Fruit fly (Drosophila melanogaster) whole organism, embryonic: ENCODE results near the gene CLS.

ENCODE experiments used
- Abd-B ChIP-seq: fragments of 200-800 bp; sonication (Bioruptor generic); optimal IDR thresholded peaks from 2 replicates; lab custom pipeline; 2018; ENCODE audit warnings: missing biosample characterization, mild to moderate bottlenecking, missing genetic modification characterization, moderate library complexity
- B-H1 ChIP-seq: fragments of 200-800 bp; sonication (Bioruptor generic); IDR thresholded peaks from 3 replicates; pipeline ENCODE4 v1.3.6; 2022; ENCODE audit warnings: missing biosample characterization, missing genetic modification characterization
- BEAF-32 ChIP-seq: fragments of 200-800 bp; sonication (Bioruptor generic); optimal IDR thresholded peaks from 3 replicates; lab custom pipeline; 2017; ENCODE audit warnings: missing biosample characterization, missing genetic modification characterization, mild to moderate bottlenecking, moderate library complexity, missing genetic modification reagents
- CG10321 ChIP-seq: fragments of 200-800 bp; sonication (Bioruptor generic); IDR thresholded peaks from 2 replicates; pipeline ENCODE4 v1.3.6; 2022; ENCODE audit warnings: missing biosample characterization, missing genetic modification characterization
- CG11085 ChIP-seq: fragments of 200-800 bp; sonication (Bioruptor generic); IDR thresholded peaks from 2 replicates; pipeline ENCODE4 v1.3.6; 2022; ENCODE audit warnings: missing biosample characterization, missing genetic modification characterization
- CG11695 ChIP-seq: fragments of 200-800 bp; sonication (Bioruptor generic); IDR thresholded peaks from 3 replicates; pipeline ENCODE4 v1.3.6; 2022; ENCODE audit warnings: missing biosample characterization, missing genetic modification characterization
- CG11723 ChIP-seq: fragments of 200-800 bp; sonication (Bioruptor generic); optimal IDR thresholded peaks from 2 replicates; lab custom pipeline; 2017; ENCODE audit warnings: missing biosample characterization, mild to moderate bottlenecking, missing genetic modification characterization
- CG12071 ChIP-seq: fragments of 200-800 bp; sonication (Bioruptor generic); optimal IDR thresholded peaks from 3 replicates; lab custom pipeline; 2018; ENCODE audit warnings: missing biosample characterization, mild to moderate bottlenecking, missing genetic modification characterization
- CG12942 ChIP-seq: fragments of 200-800 bp; sonication (Bioruptor generic); optimal IDR thresholded peaks from 3 replicates; lab custom pipeline; 2016; ENCODE audit warnings: missing biosample characterization, missing genetic modification characterization
- CG15073 ChIP-seq: fragments of 200-800 bp; sonication (Bioruptor generic); optimal IDR thresholded peaks from 2 replicates; lab custom pipeline; 2016; ENCODE audit warnings: missing biosample characterization, missing genetic modification characterization
- CG15479 ChIP-seq: fragments of 200-800 bp; sonication (Bioruptor generic); optimal IDR thresholded peaks from 3 replicates; lab custom pipeline; 2019; ENCODE audit warnings: missing biosample characterization, mild to moderate bottlenecking, missing genetic modification characterization, moderate library complexity
- CG18262 ChIP-seq: fragments of 200-800 bp; optimal IDR thresholded peaks from 3 replicates; lab custom pipeline; 2019; ENCODE audit warnings: missing biosample characterization, mild to moderate bottlenecking, missing genetic modification characterization, moderate library complexity
- CG18764 ChIP-seq: fragments of 200-800 bp; sonication (Bioruptor generic); optimal IDR thresholded peaks from 3 replicates; lab custom pipeline; 2016; ENCODE audit warnings: missing biosample characterization, missing genetic modification characterization
- CG2889 ChIP-seq: fragments of 200-800 bp; sonication (Bioruptor generic); IDR thresholded peaks from 3 replicates; pipeline ENCODE4 v1.3.6; 2022; ENCODE audit warnings: missing biosample characterization, missing genetic modification characterization
- CG3065 ChIP-seq: fragments of 200-800 bp; sonication (Bioruptor generic); optimal IDR thresholded peaks from 2 replicates; lab custom pipeline; 2016; ENCODE audit warnings: missing biosample characterization, missing genetic modification characterization
- CG31224 ChIP-seq: fragments of 200-800 bp; sonication (Bioruptor generic); IDR thresholded peaks from 2 replicates; pipeline ENCODE4 v1.3.6; 2022; ENCODE audit warnings: missing biosample characterization, missing genetic modification characterization
- CG3281 ChIP-seq: fragments of 200-800 bp; sonication (Bioruptor generic); optimal IDR thresholded peaks from 3 replicates; lab custom pipeline; 2017; ENCODE audit warnings: missing biosample characterization, mild to moderate bottlenecking, missing genetic modification characterization
- CG33213 ChIP-seq: fragments of 200-800 bp; sonication (Bioruptor generic); optimal IDR thresholded peaks from 3 replicates; lab custom pipeline; 2016; ENCODE audit warnings: missing biosample characterization, missing genetic modification characterization
- CG3847 ChIP-seq: fragments of 200-800 bp; sonication (Bioruptor generic); IDR thresholded peaks from 2 replicates; pipeline ENCODE4 v1.3.6; 2022; ENCODE audit warnings: missing biosample characterization, missing genetic modification characterization
- CG6791 ChIP-seq: fragments of 200-800 bp; sonication (Bioruptor generic); IDR thresholded peaks from 3 replicates; pipeline ENCODE4 v1.3.6; 2022; ENCODE audit warnings: missing biosample characterization, missing genetic modification characterization; ENCODE audit not compliant: partially characterized antibody
- CG7987 ChIP-seq: fragments of 200-800 bp; sonication (Bioruptor generic); optimal IDR thresholded peaks from 2 replicates; lab custom pipeline; 2018; ENCODE audit warnings: missing biosample characterization, mild to moderate bottlenecking, missing genetic modification characterization, moderate library complexity
- CG8359 ChIP-seq: fragments of 200-800 bp; sonication (Bioruptor generic); optimal IDR thresholded peaks from 2 replicates; lab custom pipeline; 2017; ENCODE audit warnings: missing biosample characterization, mild to moderate bottlenecking, missing genetic modification characterization, borderline replicate concordance
- CkIIα-i1 ChIP-seq: fragments of 200-800 bp; sonication (Bioruptor generic); IDR thresholded peaks from 2 replicates; pipeline ENCODE4 v1.3.6; 2022; ENCODE audit warnings: missing biosample characterization, missing genetic modification characterization
- CrebB ChIP-seq: fragments of 200-800 bp; sonication (Bioruptor generic); optimal IDR thresholded peaks from 3 replicates; lab custom pipeline; 2018; ENCODE audit warnings: missing biosample characterization, mild to moderate bottlenecking, missing genetic modification characterization
- D19B ChIP-seq: fragments of 200-800 bp; sonication (Bioruptor generic); optimal IDR thresholded peaks from 2 replicates; lab custom pipeline; 2017; ENCODE audit warnings: missing biosample characterization, mild to moderate bottlenecking, missing genetic modification characterization
- Dad ChIP-seq: fragments of 200-800 bp; sonication (Bioruptor generic); optimal IDR thresholded peaks from 3 replicates; lab custom pipeline; 2016; ENCODE audit warnings: missing biosample characterization, missing genetic modification characterization
- Dek ChIP-seq: fragments of 200-800 bp; sonication (Bioruptor generic); optimal IDR thresholded peaks from 3 replicates; lab custom pipeline; 2019; ENCODE audit warnings: missing biosample characterization, mild to moderate bottlenecking, missing genetic modification characterization, moderate library complexity
- E2f2 ChIP-seq: fragments of 200-800 bp; sonication (Bioruptor generic); IDR thresholded peaks from 2 replicates; pipeline ENCODE4 v1.3.6; 2022; ENCODE audit warnings: missing biosample characterization, missing genetic modification characterization
- Lpt ChIP-seq: fragments of >200 bp; optimal IDR thresholded peaks from 2 replicates; lab custom pipeline; 2018; ENCODE audit warnings: missing biosample characterization, missing genetic modification characterization
- Mes4 ChIP-seq: fragments of 200-800 bp; sonication (Bioruptor generic); optimal IDR thresholded peaks from 2 replicates; lab custom pipeline; 2016; ENCODE audit warnings: missing biosample characterization, missing genetic modification characterization
- NK7.1 ChIP-seq: fragments of 200-800 bp; sonication (Bioruptor generic); optimal IDR thresholded peaks from 3 replicates; lab custom pipeline; 2016; ENCODE audit warnings: missing biosample characterization, missing genetic modification characterization
- Ssrp ChIP-seq: fragments of 200-800 bp; sonication (Bioruptor generic); optimal IDR thresholded peaks from 2 replicates; lab custom pipeline; 2018; ENCODE audit warnings: missing biosample characterization, mild to moderate bottlenecking, missing genetic modification characterization, moderate library complexity
- amos ChIP-seq: fragments of 200-800 bp; sonication (Bioruptor generic); IDR thresholded peaks from 2 replicates; pipeline ENCODE4 v1.3.6; 2022; ENCODE audit warnings: missing biosample characterization, missing genetic modification characterization; ENCODE audit not compliant: partially characterized antibody
- bsh ChIP-seq, 2 experiments: fragments of 200-800 bp; sonication (Bioruptor generic); optimal IDR thresholded peaks; 2 replicates each; lab custom pipeline; 2017 to 2018; ENCODE audit warnings: mild to moderate bottlenecking in 2 of 2, missing biosample characterization in 2 of 2, missing genetic modification characterization in 2 of 2, moderate library complexity in 1 of 2
- chn ChIP-seq: fragments of 200-800 bp; sonication (Bioruptor generic); optimal IDR thresholded peaks from 2 replicates; lab custom pipeline; 2016; ENCODE audit warnings: missing biosample characterization, missing genetic modification characterization
- dpn ChIP-seq, 2 experiments: fragments of 200-800 bp; sonication (Bioruptor generic); optimal IDR thresholded peaks; 3 replicates each; lab custom pipeline; 2016; ENCODE audit warnings: missing biosample characterization in 2 of 2, missing genetic modification characterization in 2 of 2
- exex ChIP-seq: fragments of 200-800 bp; sonication (Bioruptor generic); optimal IDR thresholded peaks from 4 replicates; lab custom pipeline; 2018; ENCODE audit warnings: missing biosample characterization, mild to moderate bottlenecking, missing genetic modification characterization, moderate library complexity
- eyg ChIP-seq: fragments of 200-800 bp; sonication (Bioruptor generic); optimal IDR thresholded peaks from 3 replicates; lab custom pipeline; 2016; ENCODE audit warnings: missing biosample characterization, missing genetic modification characterization
- fd64A ChIP-seq: fragments of 200-800 bp; sonication (Bioruptor generic); optimal IDR thresholded peaks from 3 replicates; lab custom pipeline; 2018; ENCODE audit warnings: missing biosample characterization, mild to moderate bottlenecking, missing genetic modification characterization
- ftz-f1 ChIP-seq: fragments of 200-800 bp; sonication (Bioruptor generic); optimal IDR thresholded peaks from 2 replicates; lab custom pipeline; 2016; ENCODE audit warnings: missing biosample characterization, missing genetic modification characterization
- grau ChIP-seq: fragments of 200-800 bp; optimal IDR thresholded peaks from 3 replicates; lab custom pipeline; 2019; ENCODE audit warnings: missing biosample characterization, mild to moderate bottlenecking, missing genetic modification characterization, moderate library complexity
- her ChIP-seq: fragments of 200-800 bp; sonication (Bioruptor generic); optimal IDR thresholded peaks from 2 replicates; lab custom pipeline; 2016; ENCODE audit warnings: missing biosample characterization, missing genetic modification characterization
- hkb ChIP-seq, 2 experiments: fragments of 200-800 bp in 1 of 2; fragments of >200 bp in 1 of 2; sonication (Bioruptor generic) in 1 of 2; IDR thresholded peaks in 1 of 2; optimal IDR thresholded peaks in 1 of 2; 2 replicates each; pipeline versions ENCODE4 v1.3.6 to Lab custom; 2017 to 2022; ENCODE audit warnings: missing biosample characterization in 1 of 2, missing genetic modification characterization in 1 of 2
- nom ChIP-seq: fragments of 200-800 bp; sonication (Bioruptor generic); optimal IDR thresholded peaks from 2 replicates; lab custom pipeline; 2017; ENCODE audit warnings: missing biosample characterization, missing genetic modification characterization, mild to moderate bottlenecking, moderate library complexity, missing genetic modification reagents
- odd ChIP-seq: fragments of 200-800 bp; sonication (Bioruptor generic); optimal IDR thresholded peaks from 2 replicates; lab custom pipeline; 2017; ENCODE audit warnings: missing biosample characterization, mild to moderate bottlenecking, missing genetic modification characterization
- pfk ChIP-seq: fragments of 200-800 bp; sonication (Bioruptor generic); optimal IDR thresholded peaks from 2 replicates; lab custom pipeline; 2018; ENCODE audit warnings: missing biosample characterization, mild to moderate bottlenecking, missing genetic modification characterization, moderate library complexity
- schlank ChIP-seq: fragments of 200-800 bp; sonication (Bioruptor generic); optimal IDR thresholded peaks from 2 replicates; lab custom pipeline; 2018; ENCODE audit warnings: missing biosample characterization, mild to moderate bottlenecking, missing genetic modification characterization
- tup ChIP-seq: fragments of 200-800 bp; sonication (Bioruptor generic); optimal IDR thresholded peaks from 2 replicates; lab custom pipeline; 2016; ENCODE audit warnings: missing biosample characterization, mild to moderate bottlenecking, missing genetic modification characterization, moderate library complexity
- zen ChIP-seq: fragments of 200-800 bp; sonication (Bioruptor generic); optimal IDR thresholded peaks from 3 replicates; lab custom pipeline; 2018; ENCODE audit warnings: missing biosample characterization, mild to moderate bottlenecking, missing genetic modification characterization, moderate library complexity

Gene CLS

dm6 chr3R:25647577-25648257 is 39.5 kb downstream of the CLS start (continued):
- TF ChIP-seq Ssrp (tag; lab: Kevin White, UChicago) (no peak), odd (no peak), CG10321 (GFP tag; lab: Robert Waterston, UW) (0 out of 2 replicates have a peak, but pooled peaks have one; percentile 28), tup (GFP tag; lab: Kevin White, UChicago) (no peak), fd64A (GFP tag; lab: Kevin White, UChicago) (peak; percentile 69), CG11695 (GFP tag; lab: Robert Waterston, UW) (peak; percentile 82), B-H1 (GFP tag; lab: Robert Waterston, UW) (no peak), CG12071 (GFP tag; lab: Kevin White, UChicago) (no peak), E2f2 (GFP tag; lab: Robert Waterston, UW) (no peak; the same call in 1 of the 2 replicates), CG18262 (tag; lab: Kevin White, UChicago) (peak; percentile 43), CG11085 (no peak), CG6791 (GFP tag; lab: Robert Waterston, UW) (peak; percentile 96), hkb (optimal IDR thresholded peaks at IDR 0.05; lab: Kevin White, UChicago) (no peak), hkb (GFP tag; IDR thresholded peaks at IDR 0.05; lab: Robert Waterston, UW) (peak; percentile 12; the same call in 1 of the 2 replicates), nom (peak; percentile 85), ftz-f1 (peak; percentile 39), CkIIα-i1 (GFP tag; lab: Robert Waterston, UW) (no peak), bsh (GFP tag; optimal IDR thresholded peaks at IDR 0.05; lab: Kevin White, UChicago) (peak; percentile 31 to 62), CG12942 (GFP tag; lab: Kevin White, UChicago) (no peak), zen (peak; percentile 63), CG15073 (GFP tag; lab: Kevin White, UChicago) (no peak), schlank (tag; lab: Kevin White, UChicago) (no peak), CG2889 (GFP tag; lab: Robert Waterston, UW) (no peak), Dad (GFP tag; lab: Kevin White, UChicago) (peak; percentile 9), Abd-B (peak; percentile 28), CG3281 (no peak), Lpt (no peak), pfk (GFP tag; lab: Kevin White, UChicago) (no peak), CG31224 (GFP tag; lab: Robert Waterston, UW) (no peak), CG33213 (GFP tag; lab: Kevin White, UChicago) (peak; percentile 12), CG18764 (no peak), Dek (tag; lab: Kevin White, UChicago) (no peak), CrebB (tag; lab: Kevin White, UChicago) (no peak), BEAF-32 (peak; percentile 37), CG8359 (no peak), grau (tag; lab: Kevin White, UChicago) (peak; percentile 25), eyg (no peak), D19B (GFP tag; lab: Kevin White, UChicago) (no peak), Mes4 (GFP tag; lab: Kevin White, UChicago) (no peak), CG3065 (GFP tag; lab: Kevin White, UChicago) (no peak), CG7987 (GFP tag; lab: Kevin White, UChicago) (peak; percentile 7), CG3847 (GFP tag; lab: Robert Waterston, UW) (no peak), dpn (GFP tag; optimal IDR thresholded peaks at IDR 0.05; lab: Kevin White, UChicago) (no peak), CG15479 (GFP tag; lab: Kevin White, UChicago) (peak; percentile 21), NK7.1 (no peak), chn (GFP tag; lab: Kevin White, UChicago) (peak; percentile 31), exex (tag; lab: Kevin White, UChicago) (peak; percentile 15), CG11723 (GFP tag; lab: Kevin White, UChicago) (no peak), her (GFP tag; lab: Kevin White, UChicago) (no peak), amos (peak; percentile 68)
